Fruit fly (Drosophila melanogaster): Measurements from ENCODE around the gene aus.

The aus gene

dm6 chr3R:21336797-21337244, 12.6 kb downstream of the aus start (continued):
- TF ChIP-seq kah (GFP tag; optimal IDR thresholded peaks at IDR 0.05): no peak
- no peak for TF ChIP-seq usp (GFP tag; optimal IDR thresholded peaks at IDR 0.05)
- TF ChIP-seq gcm (GFP tag; optimal IDR thresholded peaks at IDR 0.05): peak; percentile 44
- peak; percentile 78 for TF ChIP-seq CG10979 (tag; optimal IDR thresholded peaks at IDR 0.05)
- no peak for TF ChIP-seq Lim3 (GFP tag; IDR thresholded peaks at IDR 0.05)
- peak; percentile 16 for TF ChIP-seq Bdp1 (GFP tag; optimal IDR thresholded peaks at IDR 0.05)
- no peak for TF ChIP-seq bab2 (GFP tag; optimal IDR thresholded peaks at IDR 0.05)
- no peak for TF ChIP-seq Fer2 (tag; optimal IDR thresholded peaks at IDR 0.05)
- peak; percentile 25 for TF ChIP-seq NfI (GFP tag; optimal IDR thresholded peaks at IDR 0.05)
- no peak for TF ChIP-seq kay (GFP tag; optimal IDR thresholded peaks at IDR 0.05)
- TF ChIP-seq rib (GFP tag; IDR thresholded peaks at IDR 0.05): no peak
- TF ChIP-seq Ets97D (GFP tag; optimal IDR thresholded peaks at IDR 0.05): no peak
- no peak for TF ChIP-seq MESR4 (GFP tag; optimal IDR thresholded peaks at IDR 0.05)
- TF ChIP-seq scrt (GFP tag; optimal IDR thresholded peaks at IDR 0.05): peak; percentile 5
- TF ChIP-seq ems (GFP tag; optimal IDR thresholded peaks at IDR 0.05): peak; percentile 10
- TF ChIP-seq da (GFP tag; optimal IDR thresholded peaks at IDR 0.05): no peak
- TF ChIP-seq al (GFP tag; IDR thresholded peaks at IDR 0.05): no peak
- peak; percentile 45 for TF ChIP-seq Hmr (GFP tag; optimal IDR thresholded peaks at IDR 0.05)
- no peak for TF ChIP-seq Dbx (GFP tag; IDR thresholded peaks at IDR 0.05)
- no peak for TF ChIP-seq HLH4C (GFP tag; IDR thresholded peaks at IDR 0.05; ENCODE audit: partially characterized antibody)
- TF ChIP-seq Nf-YB (GFP tag; optimal IDR thresholded peaks at IDR 0.05): peak; percentile 32
- TF ChIP-seq Dad (GFP tag; optimal IDR thresholded peaks at IDR 0.05): no peak
- peak; percentile 31 for TF ChIP-seq CG1233 (GFP tag; optimal IDR thresholded peaks at IDR 0.05)
- TF ChIP-seq zfh2 (GFP tag; optimal IDR thresholded peaks at IDR 0.05): no peak
- TF ChIP-seq CG11723 (GFP tag; optimal IDR thresholded peaks at IDR 0.05): peak; percentile 45
- TF ChIP-seq CG10267 (tag; optimal IDR thresholded peaks at IDR 0.05): peak; percentile 55
- TF ChIP-seq Fer1 (GFP tag; optimal IDR thresholded peaks at IDR 0.05): peak; percentile 28
- TF ChIP-seq YL-1 (GFP tag; optimal IDR thresholded peaks at IDR 0.05): no peak
- TF ChIP-seq Deaf1 (tag; optimal IDR thresholded peaks at IDR 0.05): peak; percentile 15
- TF ChIP-seq corto (GFP tag; optimal IDR thresholded peaks at IDR 0.05): peak; percentile 60
- TF ChIP-seq CG17568 (GFP tag; optimal IDR thresholded peaks at IDR 0.05): no peak
- 0 out of 2 replicates have a peak, but pooled peaks have one; percentile 4 for TF ChIP-seq slbo (GFP tag; IDR thresholded peaks at IDR 0.05)
- TF ChIP-seq CG3281 (GFP tag; optimal IDR thresholded peaks at IDR 0.05): peak; percentile 9
- peak; percentile 76 for TF ChIP-seq CG14710 (tag; optimal IDR thresholded peaks at IDR 0.05)
- peak; percentile 57 for TF ChIP-seq gsb-n (tag; optimal IDR thresholded peaks at IDR 0.05)
- no peak for TF ChIP-seq slp2 (GFP tag; optimal IDR thresholded peaks at IDR 0.05)
- TF ChIP-seq onecut (GFP tag; IDR thresholded peaks at IDR 0.05): peak; percentile 47; the same call in 1 of the 2 replicates
- no peak for TF ChIP-seq schlank (tag; optimal IDR thresholded peaks at IDR 0.05)
- TF ChIP-seq CG31365 (tag; optimal IDR thresholded peaks at IDR 0.05): no peak
- TF ChIP-seq CG6175 (GFP tag; IDR thresholded peaks at IDR 0.05): no peak
- no peak for TF ChIP-seq fu2 (GFP tag; optimal IDR thresholded peaks at IDR 0.05)
- TF ChIP-seq CG6683 (GFP tag; optimal IDR thresholded peaks at IDR 0.05): no peak
- no peak; the same call in 1 of the 2 replicates for TF ChIP-seq CG6689 (GFP tag; IDR thresholded peaks at IDR 0.05)
- TF ChIP-seq Side (GFP tag; optimal IDR thresholded peaks at IDR 0.05): no peak
- TF ChIP-seq dmrt11E (tag; optimal IDR thresholded peaks at IDR 0.05): peak; percentile 88
- TF ChIP-seq CG15479 (GFP tag; optimal IDR thresholded peaks at IDR 0.05): no peak
- TF ChIP-seq chif (GFP tag; optimal IDR thresholded peaks at IDR 0.05): peak in 1 of 2 experiments; percentile 72
- TF ChIP-seq amos (GFP tag; IDR thresholded peaks at IDR 0.05; ENCODE audit: partially characterized antibody): no peak
- no peak for TF ChIP-seq CG9797 (GFP tag; optimal IDR thresholded peaks at IDR 0.05)
- no peak for TF ChIP-seq so (GFP tag; IDR thresholded peaks at IDR 0.05)
- peak; percentile 70 for TF ChIP-seq CG4424 (GFP tag; optimal IDR thresholded peaks at IDR 0.05)

Data from whole organism, embryonic.